Worm (Caenorhabditis elegans) whole organism, L3 larva: ENCODE results near the gene T15H9.4.

Source experiments
- R02D3.7 ChIP-seq: fragments of 150-350 bp; optimal IDR thresholded peaks from 2 replicates; lab custom pipeline; 2014; ENCODE audit warnings: missing biosample characterization, missing genetic modification characterization
- ZK546.5 ChIP-seq: sonication (generic microtip); optimal IDR thresholded peaks from 2 replicates; lab custom pipeline; 2017; ENCODE audit warnings: missing biosample characterization, missing genetic modification characterization
- aly-2 ChIP-seq: fragments of 150-350 bp; optimal IDR thresholded peaks from 2 replicates; lab custom pipeline; 2014; ENCODE audit warnings: missing biosample characterization, missing genetic modification characterization
- ama-1 ChIP-seq: fragments of 150-350 bp; optimal IDR thresholded peaks from 2 replicates; lab custom pipeline; 2018
- ceh-16 ChIP-seq: sonication (generic microtip); optimal IDR thresholded peaks from 2 replicates; lab custom pipeline; 2017; ENCODE audit warnings: missing biosample characterization, missing genetic modification characterization
- ceh-28 ChIP-seq: fragments of 150-350 bp; optimal IDR thresholded peaks from 2 replicates; lab custom pipeline; 2014; ENCODE audit warnings: missing biosample characterization, missing genetic modification reagents, missing genetic modification characterization
- ceh-82 ChIP-seq: fragments of 150-350 bp; optimal IDR thresholded peaks from 2 replicates; lab custom pipeline; 2014; ENCODE audit warnings: missing biosample characterization, missing genetic modification characterization
- ceh-9 ChIP-seq: sonication (generic microtip); optimal IDR thresholded peaks from 2 replicates; lab custom pipeline; 2018; ENCODE audit warnings: missing biosample characterization, missing genetic modification characterization
- daf-12 ChIP-seq: fragments of 150-350 bp; optimal IDR thresholded peaks from 2 replicates; lab custom pipeline; 2014; ENCODE audit warnings: missing biosample characterization, missing genetic modification reagents, missing genetic modification characterization
- egl-5 ChIP-seq: fragments of 150-350 bp; optimal IDR thresholded peaks from 2 replicates; lab custom pipeline; 2017; ENCODE audit warnings: missing biosample characterization, missing genetic modification reagents, missing genetic modification characterization, inconsistent platforms
- elt-1 ChIP-seq: fragments of 150-350 bp; optimal IDR thresholded peaks from 2 replicates; lab custom pipeline; 2014; ENCODE audit warnings: missing biosample characterization, missing genetic modification characterization
- elt-2 ChIP-seq: sonication (generic microtip); optimal IDR thresholded peaks from 2 replicates; lab custom pipeline; 2016; ENCODE audit warnings: missing genetic modification reagents, mild to moderate bottlenecking, missing genetic modification characterization, missing compliant biosample characterization
- elt-3 ChIP-seq, 3 experiments: fragments of 150-350 bp in 1 of 3; sonication (generic microtip) in 2 of 3; optimal IDR thresholded peaks; 2 replicates in 2 of 3; 4 replicates in 1 of 3; lab custom pipeline; 2014 to 2017; ENCODE audit warnings: missing biosample characterization in 3 of 3, missing genetic modification characterization in 3 of 3
- eor-1 ChIP-seq, 2 experiments: fragments of 150-350 bp; optimal IDR thresholded peaks; 2 replicates each; lab custom pipeline; 2014 to 2018; ENCODE audit warnings: missing biosample characterization in 2 of 2, missing genetic modification characterization in 2 of 2
- fkh-10 ChIP-seq: sonication (generic microtip); optimal IDR thresholded peaks from 2 replicates; lab custom pipeline; 2017; ENCODE audit warnings: missing biosample characterization, missing genetic modification reagents, missing genetic modification characterization
- fkh-2 ChIP-seq: fragments of 150-350 bp; optimal IDR thresholded peaks from 2 replicates; lab custom pipeline; 2014; ENCODE audit warnings: missing biosample characterization, missing genetic modification reagents, missing genetic modification characterization
- fos-1 ChIP-seq: fragments of 150-350 bp; optimal IDR thresholded peaks from 2 replicates; lab custom pipeline; 2014; ENCODE audit warnings: missing biosample characterization, missing genetic modification characterization
- hmg-11 ChIP-seq: sonication (generic microtip); optimal IDR thresholded peaks from 2 replicates; lab custom pipeline; 2016; ENCODE audit warnings: missing genetic modification characterization, missing compliant biosample characterization
- jun-1 ChIP-seq: fragments of 150-350 bp; optimal IDR thresholded peaks from 2 replicates; lab custom pipeline; 2014; ENCODE audit warnings: missing biosample characterization, missing genetic modification reagents, missing genetic modification characterization
- lin-15B ChIP-seq: fragments of 150-350 bp; optimal IDR thresholded peaks from 2 replicates; lab custom pipeline; 2014; ENCODE audit warnings: missing biosample characterization, missing genetic modification characterization
- lin-39 ChIP-seq: fragments of 150-350 bp; optimal IDR thresholded peaks from 2 replicates; lab custom pipeline; 2018; ENCODE audit warnings: missing biosample characterization, missing genetic modification reagents, missing genetic modification characterization
- lsy-12 ChIP-seq: sonication (generic microtip); optimal IDR thresholded peaks from 2 replicates; lab custom pipeline; 2016; ENCODE audit warnings: mild to moderate bottlenecking, missing genetic modification characterization, missing compliant biosample characterization
- mdl-1 ChIP-seq: fragments of 150-350 bp; optimal IDR thresholded peaks from 2 replicates; lab custom pipeline; 2014; ENCODE audit warnings: missing biosample characterization, missing genetic modification characterization
- mml-1 ChIP-seq: fragments of 150-350 bp; sonication (generic microtip); optimal IDR thresholded peaks from 3 replicates; lab custom pipeline; 2014; ENCODE audit warnings: missing biosample characterization, missing genetic modification characterization
- nfya-1 ChIP-seq: sonication (generic microtip); optimal IDR thresholded peaks from 2 replicates; lab custom pipeline; 2017; ENCODE audit warnings: missing genetic modification characterization, mild to moderate bottlenecking, missing compliant biosample characterization, antibody characterized with exemption, moderate library complexity; ENCODE audit not compliant: insufficient read depth
- nhr-11 ChIP-seq: fragments of 150-350 bp; optimal IDR thresholded peaks from 2 replicates; lab custom pipeline; 2014; ENCODE audit warnings: missing biosample characterization, missing genetic modification characterization
- nhr-12 ChIP-seq: fragments of 150-350 bp; optimal IDR thresholded peaks from 2 replicates; lab custom pipeline; 2014; ENCODE audit warnings: missing biosample characterization, missing genetic modification characterization
- nhr-23 ChIP-seq: fragments of 150-350 bp; optimal IDR thresholded peaks from 2 replicates; lab custom pipeline; 2014; ENCODE audit warnings: missing biosample characterization, missing genetic modification reagents, missing genetic modification characterization
- nhr-237 ChIP-seq: fragments of 150-350 bp; optimal IDR thresholded peaks from 2 replicates; lab custom pipeline; 2014; ENCODE audit warnings: missing biosample characterization, missing genetic modification characterization
- nhr-25 ChIP-seq: sonication (generic microtip); optimal IDR thresholded peaks from 2 replicates; lab custom pipeline; 2017; ENCODE audit warnings: missing biosample characterization, missing genetic modification characterization
- nhr-28 ChIP-seq: fragments of 150-350 bp; optimal IDR thresholded peaks from 2 replicates; lab custom pipeline; 2014; ENCODE audit warnings: missing biosample characterization, missing genetic modification characterization
- nhr-43 ChIP-seq: sonication (generic microtip); optimal IDR thresholded peaks from 2 replicates; lab custom pipeline; 2016; ENCODE audit warnings: mild to moderate bottlenecking, missing genetic modification characterization, missing compliant biosample characterization; ENCODE audit not compliant: poor library complexity, severe bottlenecking
- nhr-67 ChIP-seq: fragments of 150-350 bp; optimal IDR thresholded peaks from 2 replicates; lab custom pipeline; 2014; ENCODE audit warnings: missing biosample characterization, missing genetic modification characterization
- nhr-76 ChIP-seq: fragments of 150-350 bp; sonication (generic microtip); optimal IDR thresholded peaks from 5 replicates; lab custom pipeline; 2014; ENCODE audit warnings: missing biosample characterization, missing genetic modification characterization
- nhr-77 ChIP-seq: fragments of 150-350 bp; optimal IDR thresholded peaks from 2 replicates; lab custom pipeline; 2014; ENCODE audit warnings: missing biosample characterization, missing genetic modification characterization
- pha-4 ChIP-seq: fragments of 150-350 bp; optimal IDR thresholded peaks from 2 replicates; lab custom pipeline; 2014; ENCODE audit warnings: missing biosample characterization, missing genetic modification reagents, missing genetic modification characterization
- pqm-1 ChIP-seq: fragments of 150-350 bp; optimal IDR thresholded peaks from 2 replicates; lab custom pipeline; 2017; ENCODE audit warnings: missing biosample characterization, missing genetic modification characterization, inconsistent platforms
- sea-2 ChIP-seq: fragments of 150-350 bp; sonication (generic microtip); optimal IDR thresholded peaks from 4 replicates; lab custom pipeline; 2014; ENCODE audit warnings: missing biosample characterization, missing genetic modification reagents, missing genetic modification characterization
- skn-1 ChIP-seq: fragments of 150-350 bp; optimal IDR thresholded peaks from 2 replicates; lab custom pipeline; 2014; ENCODE audit warnings: missing biosample characterization, missing genetic modification characterization
- snpc-4 ChIP-seq: fragments of 150-350 bp; optimal IDR thresholded peaks from 2 replicates; lab custom pipeline; 2014; ENCODE audit warnings: missing biosample characterization, missing genetic modification characterization
- tbx-2 ChIP-seq: sonication (generic microtip); optimal IDR thresholded peaks from 2 replicates; lab custom pipeline; 2016; ENCODE audit warnings: mild to moderate bottlenecking, missing genetic modification characterization, missing compliant biosample characterization
- unc-39 ChIP-seq: sonication (generic microtip); optimal IDR thresholded peaks from 4 replicates; lab custom pipeline; 2017; ENCODE audit warnings: missing biosample characterization, missing genetic modification characterization
- unc-62 ChIP-seq: fragments of 150-350 bp; sonication (generic microtip); optimal IDR thresholded peaks from 4 replicates; lab custom pipeline; 2014; ENCODE audit warnings: missing biosample characterization, missing genetic modification reagents, missing genetic modification characterization
- zag-1 ChIP-seq: fragments of 150-350 bp; optimal IDR thresholded peaks from 2 replicates; lab custom pipeline; 2014; ENCODE audit warnings: missing biosample characterization, missing genetic modification characterization
- ztf-11 ChIP-seq: fragments of 150-350 bp; optimal IDR thresholded peaks from 2 replicates; lab custom pipeline; 2014; ENCODE audit warnings: missing biosample characterization, missing genetic modification characterization
- ztf-4 ChIP-seq: fragments of 150-350 bp; optimal IDR thresholded peaks from 2 replicates; lab custom pipeline; 2014; ENCODE audit warnings: missing biosample characterization, missing genetic modification characterization

Gene T15H9.4

ce11 chrII:9644438-9644837 is 32.8 kb downstream of the T15H9.4 start, which contains the start of gene fzr-1:
TSS of gene fzr-1 (minus strand) at chrII:9644466.
- no peak for TF ChIP-seq lin-15B
- TF ChIP-seq jun-1, result no peak
- TF ChIP-seq nhr-23 (tag; lab: Kevin White, UChicago), result peak; percentile 24

- TF ChIP-seq ceh-28 (tag; lab: Kevin White, UChicago) (no peak), mml-1 (tag; lab: Kevin White, UChicago) (no peak), mdl-1 (tag; lab: Kevin White, UChicago) (no peak), eor-1 (tag; optimal IDR thresholded peaks at IDR 0.05; lab: Kevin White, UChicago) (no peak), ZK546.5 (tag; lab: Kevin White, UChicago) (no peak), ztf-11 (tag; lab: Kevin White, UChicago) (no peak), elt-2 (tag; lab: Kevin White, UChicago) (peak; percentile 70), zag-1 (tag; lab: Kevin White, UChicago) (no peak), elt-1 (tag; lab: Kevin White, UChicago) (peak; percentile 96), nhr-67 (tag; lab: Kevin White, UChicago) (no peak), nhr-25 (tag; lab: Kevin White, UChicago) (peak; percentile 58), nfya-1 (no peak), nhr-23 (tag; lab: Kevin White, UChicago) (no peak), ceh-9 (tag; lab: Kevin White, UChicago) (no peak), nhr-76 (tag; lab: Kevin White, UChicago) (no peak), R02D3.7 (no peak), fkh-2 (tag; lab: Kevin White, UChicago) (no peak), ceh-82 (tag; lab: Kevin White, UChicago) (no peak), elt-3 (tag; optimal IDR thresholded peaks at IDR 0.05; lab: Kevin White, UChicago) (no peak), pha-4 (peak; percentile 31), fos-1 (tag; lab: Kevin White, UChicago) (no peak), pqm-1 (peak; percentile 72), ceh-16 (peak; percentile 7)
Measured at ce11 chrII:9644940-9645634, 33.4 kb downstream of the T15H9.4 start.

- TF ChIP-seq jun-1, result peak; percentile 43
- no peak for TF ChIP-seq sea-2 (GFP tag; lab: Kevin White, UChicago)
- TF ChIP-seq skn-1 (tag; lab: Kevin White, UChicago), result no peak
- peak; percentile 41 for TF ChIP-seq nhr-43 (tag; lab: Kevin White, UChicago)
- peak; percentile 64 for TF ChIP-seq unc-62
- TF ChIP-seq egl-5, result peak; percentile 92
- TF ChIP-seq fkh-10 (GFP tag; lab: Kevin White, UChicago), result no peak
- no peak for TF ChIP-seq nhr-28 (tag; lab: Kevin White, UChicago)
- TF ChIP-seq tbx-2 (tag; lab: Kevin White, UChicago), result peak; percentile 30
- TF ChIP-seq eor-1 (tag; optimal IDR thresholded peaks at IDR 0.05; lab: Kevin White, UChicago), result no peak
- TF ChIP-seq nhr-76 (tag; lab: Kevin White, UChicago), result no peak
- TF ChIP-seq ztf-11 (tag; lab: Kevin White, UChicago), result no peak
- TF ChIP-seq nhr-25 (tag; lab: Kevin White, UChicago), result peak; percentile 88
- TF ChIP-seq nhr-77 (tag; lab: Kevin White, UChicago), result no peak
- no peak for TF ChIP-seq nhr-67 (tag; lab: Kevin White, UChicago)
- no peak for TF ChIP-seq ceh-9 (tag; lab: Kevin White, UChicago)
- TF ChIP-seq unc-39 (tag; lab: Kevin White, UChicago), result no peak
- no peak for TF ChIP-seq fos-1 (tag; lab: Kevin White, UChicago)
- peak; percentile 86 for TF ChIP-seq hmg-11 (tag; lab: Kevin White, UChicago)
- TF ChIP-seq aly-2 (tag; lab: Kevin White, UChicago), result no peak
- no peak for TF ChIP-seq ceh-82 (tag; lab: Kevin White, UChicago)
- TF ChIP-seq R02D3.7, result peak; percentile 47
- TF ChIP-seq zag-1 (tag; lab: Kevin White, UChicago), result no peak
- TF ChIP-seq lin-15B, result peak; percentile 52
- no peak for TF ChIP-seq nhr-12 (tag; lab: Kevin White, UChicago)
- peak; percentile 4 for TF ChIP-seq snpc-4 (tag; lab: Kevin White, UChicago)
- TF ChIP-seq pha-4, result peak; percentile 77
- peak; percentile 56 for TF ChIP-seq lsy-12 (tag; lab: Kevin White, UChicago)
- TF ChIP-seq elt-3 (tag; optimal IDR thresholded peaks at IDR 0.05; lab: Kevin White, UChicago), result no peak
- peak; percentile 86 for TF ChIP-seq ama-1 (lab: Kevin White, UChicago)
- TF ChIP-seq ZK546.5 (tag; lab: Kevin White, UChicago), result no peak
- peak; percentile 66 for TF ChIP-seq mdl-1 (tag; lab: Kevin White, UChicago)
- TF ChIP-seq ceh-28 (tag; lab: Kevin White, UChicago), result peak; percentile 85
- peak; percentile 60 for TF ChIP-seq elt-2 (tag; lab: Kevin White, UChicago)
- no peak for TF ChIP-seq ztf-4 (tag; lab: Kevin White, UChicago)
- TF ChIP-seq ceh-16, result no peak
- peak; percentile 13 for TF ChIP-seq pqm-1
- peak; percentile 73 for TF ChIP-seq elt-1 (tag; lab: Kevin White, UChicago)
- peak; percentile 78 for TF ChIP-seq nhr-11 (tag; lab: Kevin White, UChicago)
- peak; percentile 11 for TF ChIP-seq lin-39 (tag; lab: Kevin White, UChicago)
- no peak for TF ChIP-seq nhr-237 (tag; lab: Kevin White, UChicago)
- no peak for TF ChIP-seq daf-12 (tag; lab: Kevin White, UChicago)
Measured at ce11 chrII:9646122-9646555, 34.5 kb downstream of the T15H9.4 start.
